Worm (Caenorhabditis elegans): ENCODE results near the gene fbxc-21.

Gene fbxc-21

DNA sequence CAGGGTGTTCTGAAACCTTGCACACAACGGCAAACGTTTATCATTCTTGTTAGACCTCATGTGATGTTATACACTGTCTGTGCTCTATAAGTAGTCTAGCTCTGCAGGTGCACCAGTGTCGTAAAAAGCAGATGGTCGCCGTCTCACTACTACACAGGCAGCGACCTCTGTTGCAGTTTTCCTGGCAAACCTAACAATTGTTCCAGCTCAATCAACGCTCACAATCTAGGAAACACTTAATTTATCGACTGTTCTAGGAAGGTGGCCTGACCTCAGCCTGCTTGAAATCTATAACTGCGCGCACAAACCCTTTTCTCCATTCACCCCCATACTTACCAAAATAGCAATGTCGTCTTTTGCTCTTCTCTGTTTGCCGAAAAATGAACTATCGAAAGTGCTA, 31.6 kb upstream of the fbxc-21 start, which contains the start of gene fbxb-11:
Gene fbxb-11, plus strand, starts transcription at position 301 of the 400 bp plus-strand sequence.
- TF ChIP-seq tab-1 (GFP tag; IDR thresholded peaks at IDR 0.05) (no peak), flt-1 (GFP tag; IDR thresholded peaks at IDR 0.05) (no peak), ref-1 (GFP tag; conservative IDR thresholded peaks at IDR 0.05) (no peak), klf-2 (GFP tag; conservative IDR thresholded peaks at IDR 0.05) (no peak), T22C8.4 (GFP tag; IDR thresholded peaks at IDR 0.05) (no peak), med-1 (GFP tag; optimal IDR thresholded peaks at IDR 0.05; ENCODE audit: insufficient read depth) (no peak), ztf-23 (GFP tag; IDR thresholded peaks at IDR 0.05) (no peak), cog-1 (tag; optimal IDR thresholded peaks at IDR 0.05) (no peak), ztf-29 (GFP tag; IDR thresholded peaks at IDR 0.05) (no peak)

ce11 chrII:1722394-1722793, 29.7 kb upstream of the fbxc-21 start, which contains the start of the genes fbxb-5 and btb-8:
TSS of gene fbxb-5 (minus strand) at chrII:1722494.
TSS of gene btb-8 (plus strand) at chrII:1722770.
- TF ChIP-seq ref-1 (GFP tag; conservative IDR thresholded peaks at IDR 0.05) = no peak
- TF ChIP-seq cog-1 (tag; optimal IDR thresholded peaks at IDR 0.05) = no peak
- no peak for TF ChIP-seq T22C8.4 (GFP tag; IDR thresholded peaks at IDR 0.05)
- no peak for TF ChIP-seq flt-1 (GFP tag; IDR thresholded peaks at IDR 0.05)
- no peak for TF ChIP-seq klf-2 (GFP tag; conservative IDR thresholded peaks at IDR 0.05)

- TF ChIP-seq med-1 (GFP tag; optimal IDR thresholded peaks at IDR 0.05; ENCODE audit: insufficient read depth) (no peak), tab-1 (GFP tag; IDR thresholded peaks at IDR 0.05) (no peak), ztf-23 (GFP tag; IDR thresholded peaks at IDR 0.05) (no peak), klf-2 (GFP tag; conservative IDR thresholded peaks at IDR 0.05) (no peak), cog-1 (tag; optimal IDR thresholded peaks at IDR 0.05) (no peak), ref-1 (GFP tag; conservative IDR thresholded peaks at IDR 0.05) (no peak), flt-1 (GFP tag; IDR thresholded peaks at IDR 0.05) (no peak), ztf-29 (GFP tag; IDR thresholded peaks at IDR 0.05) (no peak), T22C8.4 (GFP tag; IDR thresholded peaks at IDR 0.05) (no peak)
Observed at ce11 chrII:1719153-1719552, 26.4 kb upstream of the fbxc-21 start, which contains the start of gene fbxb-48. TSS of gene fbxb-48 (minus strand) at chrII:1719253.

DNA sequence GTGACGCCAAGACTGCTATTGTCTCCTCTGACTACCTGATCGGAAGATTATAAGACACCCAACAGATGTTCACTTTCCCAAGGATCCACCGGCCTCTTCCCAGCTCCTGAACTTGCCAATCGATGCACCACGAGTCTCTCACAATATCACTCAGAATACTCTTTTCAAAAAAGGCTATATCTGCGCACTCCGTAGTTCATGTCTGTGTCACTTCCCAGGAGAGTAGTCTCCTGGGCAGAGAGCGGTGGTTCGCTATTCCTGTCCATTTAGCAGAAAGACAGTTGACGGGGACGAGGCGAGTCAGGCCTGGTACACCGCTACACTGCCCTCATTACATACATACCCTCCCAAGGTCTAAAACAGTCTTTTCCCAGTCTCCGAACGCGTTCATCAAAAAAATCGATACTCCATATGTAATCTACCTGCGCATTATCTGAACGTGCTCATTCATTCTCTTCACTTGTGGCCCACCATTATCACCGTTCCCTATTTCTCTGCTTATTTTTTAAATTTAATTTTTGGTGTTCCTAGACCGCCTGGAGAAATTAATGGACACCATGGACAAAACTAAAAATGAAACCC, 22.1 kb upstream of the fbxc-21 start, which contains the start of gene btb-6:
Gene btb-6, plus strand, starts transcription at position 532 of the 582 bp plus-strand sequence.
- 0 out of 2 replicates have a peak, but pooled peaks have one; percentile 53 for TF ChIP-seq tab-1 (GFP tag; IDR thresholded peaks at IDR 0.05)
- no peak for TF ChIP-seq flt-1 (GFP tag; IDR thresholded peaks at IDR 0.05)
- no peak for TF ChIP-seq ztf-29 (GFP tag; IDR thresholded peaks at IDR 0.05)
- no peak for TF ChIP-seq ref-1 (GFP tag; conservative IDR thresholded peaks at IDR 0.05)

- TF ChIP-seq med-1 (GFP tag; optimal IDR thresholded peaks at IDR 0.05; ENCODE audit: insufficient read depth) (no peak), ztf-29 (GFP tag; IDR thresholded peaks at IDR 0.05) (no peak), cog-1 (tag; optimal IDR thresholded peaks at IDR 0.05) (no peak), flt-1 (GFP tag; IDR thresholded peaks at IDR 0.05) (no peak), ref-1 (GFP tag; conservative IDR thresholded peaks at IDR 0.05) (no peak), T22C8.4 (GFP tag; IDR thresholded peaks at IDR 0.05) (no peak), klf-2 (GFP tag; conservative IDR thresholded peaks at IDR 0.05) (no peak), ztf-23 (GFP tag; IDR thresholded peaks at IDR 0.05) (no peak), tab-1 (GFP tag; IDR thresholded peaks at IDR 0.05) (no peak)
Observed at ce11 chrII:1712938-1713337, 20.2 kb upstream of the fbxc-21 start, which contains the start of gene btb-7. TSS of gene btb-7 (plus strand) at chrII:1713238.

- TF ChIP-seq tab-1 (GFP tag; IDR thresholded peaks at IDR 0.05) (no peak), ref-1 (GFP tag; conservative IDR thresholded peaks at IDR 0.05) (no peak), ztf-23 (GFP tag; IDR thresholded peaks at IDR 0.05) (no peak), med-1 (GFP tag; optimal IDR thresholded peaks at IDR 0.05; ENCODE audit: insufficient read depth) (no peak)
Observed at ce11 chrII:1709959-1710358, 17.2 kb upstream of the fbxc-21 start, which contains the start of gene fbxa-184. TSS of gene fbxa-184 (plus strand) at chrII:1710259.

- no peak for TF ChIP-seq med-1 (GFP tag; optimal IDR thresholded peaks at IDR 0.05; ENCODE audit: insufficient read depth)
- TF ChIP-seq ztf-29 (GFP tag; IDR thresholded peaks at IDR 0.05) = no peak
- no peak for TF ChIP-seq T22C8.4 (GFP tag; IDR thresholded peaks at IDR 0.05)
Observed at ce11 chrII:1706385-1706784, 13.7 kb upstream of the fbxc-21 start, which contains the start of gene sdz-18. TSS of gene sdz-18 (minus strand) at chrII:1706485.

DNA sequence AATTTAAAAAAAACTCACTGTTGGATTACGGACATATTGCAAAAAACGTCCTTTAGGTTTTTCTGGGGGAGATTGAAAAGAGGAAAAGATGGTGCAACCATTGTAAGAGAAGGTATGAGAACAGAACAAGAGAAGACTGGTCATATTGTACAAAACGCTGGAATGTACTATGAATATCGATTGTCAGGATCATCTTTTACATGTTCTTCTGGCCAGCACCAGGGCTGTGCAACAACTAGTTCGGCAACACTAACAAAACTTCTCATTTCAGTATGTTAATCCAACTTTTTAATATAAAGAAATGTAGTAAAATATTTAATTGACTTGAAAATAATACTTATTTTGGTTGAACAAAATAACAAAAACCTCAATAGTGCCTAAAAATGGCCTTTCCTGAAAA, 10.6 kb upstream of the fbxc-21 start, which contains the start of gene fbxb-47:
Gene fbxb-47, minus strand, starts transcription at position 101 of the 400 bp plus-strand sequence.
- TF ChIP-seq T22C8.4 (GFP tag; IDR thresholded peaks at IDR 0.05) = no peak
- no peak for TF ChIP-seq ztf-29 (GFP tag; IDR thresholded peaks at IDR 0.05)
- TF ChIP-seq tab-1 (GFP tag; IDR thresholded peaks at IDR 0.05) = no peak
- no peak for TF ChIP-seq cog-1 (tag; optimal IDR thresholded peaks at IDR 0.05)
- TF ChIP-seq flt-1 (GFP tag; IDR thresholded peaks at IDR 0.05) = no peak
- TF ChIP-seq ref-1 (GFP tag; conservative IDR thresholded peaks at IDR 0.05) = no peak
- no peak for TF ChIP-seq med-1 (GFP tag; optimal IDR thresholded peaks at IDR 0.05; ENCODE audit: insufficient read depth)
- TF ChIP-seq ztf-23 (GFP tag; IDR thresholded peaks at IDR 0.05) = no peak
- TF ChIP-seq klf-2 (GFP tag; conservative IDR thresholded peaks at IDR 0.05) = no peak

DNA sequence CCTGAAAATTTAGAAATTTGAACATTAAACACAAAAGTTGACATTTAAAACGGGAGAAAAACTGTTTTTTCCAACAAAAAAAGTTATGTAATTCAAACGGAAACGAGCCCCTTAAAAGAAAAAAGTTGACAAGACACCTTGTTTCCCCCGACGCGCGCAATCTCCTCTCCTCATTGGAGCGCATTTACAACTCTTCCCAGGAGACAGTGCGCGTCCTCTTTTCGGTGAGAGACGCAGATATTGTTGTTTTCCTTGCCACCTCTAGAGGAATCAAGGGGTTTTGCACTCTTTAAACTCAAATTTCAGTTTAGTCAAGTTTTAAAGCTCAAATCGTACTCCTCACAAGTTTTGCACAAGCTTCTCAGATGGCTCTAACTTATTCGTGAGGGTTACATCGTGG, 3.1 kb upstream of the fbxc-21 start, which contains the start of gene F58E1.13:
Gene F58E1.13, minus strand, starts transcription at position 12 of the 400 bp plus-strand sequence.
- TF ChIP-seq ztf-23 (GFP tag; IDR thresholded peaks at IDR 0.05) (no peak), klf-2 (GFP tag; conservative IDR thresholded peaks at IDR 0.05) (no peak)

DNA sequence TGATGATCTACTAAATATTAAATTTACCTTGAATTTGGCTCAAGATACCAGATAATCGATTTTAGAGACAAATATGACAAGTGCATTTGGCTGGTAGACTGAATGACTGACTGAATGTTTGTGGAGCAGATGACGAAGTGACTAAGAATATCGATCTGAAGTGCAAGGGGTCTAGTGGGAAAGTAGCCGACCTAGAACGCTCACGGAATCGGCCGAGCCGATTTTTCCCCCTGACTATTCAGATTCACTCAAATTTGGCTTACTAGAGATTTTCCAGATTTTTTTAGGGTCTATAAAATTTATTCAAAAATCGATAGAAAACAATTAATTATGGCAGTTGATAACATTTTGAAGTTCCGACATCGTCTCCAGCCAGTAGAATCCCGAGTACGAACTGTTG, 1.8 kb upstream of the fbxc-21 start, which contains the start of gene fbxc-26:
Gene fbxc-26, minus strand, starts transcription at position 101 of the 400 bp plus-strand sequence.
- no peak for TF ChIP-seq ref-1 (GFP tag; conservative IDR thresholded peaks at IDR 0.05)
- TF ChIP-seq cog-1 (tag; optimal IDR thresholded peaks at IDR 0.05) = no peak
- TF ChIP-seq flt-1 (GFP tag; IDR thresholded peaks at IDR 0.05) = no peak
- no peak for TF ChIP-seq ztf-29 (GFP tag; IDR thresholded peaks at IDR 0.05)
- no peak for TF ChIP-seq med-1 (GFP tag; optimal IDR thresholded peaks at IDR 0.05; ENCODE audit: insufficient read depth)
- TF ChIP-seq T22C8.4 (GFP tag; IDR thresholded peaks at IDR 0.05) = no peak
- TF ChIP-seq tab-1 (GFP tag; IDR thresholded peaks at IDR 0.05) = no peak
- TF ChIP-seq ztf-23 (GFP tag; IDR thresholded peaks at IDR 0.05) = no peak
- TF ChIP-seq klf-2 (GFP tag; conservative IDR thresholded peaks at IDR 0.05) = no peak

All from whole organism, midembryonic.